Fruit fly (Drosophila melanogaster): Measurements from ENCODE around the gene CG3402.

CG3402 gene

dm6 chr3L:675856-676255 lies 23.2 kb upstream of the CG3402 start (continued):
- TF ChIP-seq CG14965 (GFP tag; optimal IDR thresholded peaks at IDR 0.05; ENCODE audit: borderline replicate concordance) (no peak), cg (GFP tag; optimal IDR thresholded peaks at IDR 0.05) (no peak), CG10431 (GFP tag; optimal IDR thresholded peaks at IDR 0.05) (no peak), eve (GFP tag; optimal IDR thresholded peaks at IDR 0.05) (no peak), lov (optimal IDR thresholded peaks at IDR 0.05) (no peak), lov (GFP tag; IDR thresholded peaks at IDR 0.05) (0 out of 3 replicates have a peak, but pooled peaks have one; percentile 25), kni (GFP tag; optimal IDR thresholded peaks at IDR 0.05) (no peak), D (optimal IDR thresholded peaks at IDR 0.05) (no peak), D (GFP tag; optimal IDR thresholded peaks at IDR 0.05) (no peak)

- TF ChIP-seq twi (tag; optimal IDR thresholded peaks at IDR 0.05), result no peak
- TF ChIP-seq CG11504 (tag; optimal IDR thresholded peaks at IDR 0.05), result peak; percentile 0
- TF ChIP-seq tna (GFP tag; IDR thresholded peaks at IDR 0.05; ENCODE audit: partially characterized antibody), result no peak
- TF ChIP-seq CG1024 (GFP tag; IDR thresholded peaks at IDR 0.05), result no peak
- 0 out of 3 replicates have a peak, but pooled peaks have one; percentile 24 for TF ChIP-seq HLH4C (GFP tag; IDR thresholded peaks at IDR 0.05; ENCODE audit: partially characterized antibody)
- TF ChIP-seq zen2 (GFP tag; IDR thresholded peaks at IDR 0.05; ENCODE audit: partially characterized antibody), result no peak
- no peak for TF ChIP-seq CG9609 (GFP tag; optimal IDR thresholded peaks at IDR 0.05)
- no peak for TF ChIP-seq CG3065 (GFP tag; optimal IDR thresholded peaks at IDR 0.05)
- no peak for TF ChIP-seq HHEX (GFP tag; optimal IDR thresholded peaks at IDR 0.05)
- no peak for TF ChIP-seq trh (GFP tag; optimal IDR thresholded peaks at IDR 0.05)
- TF ChIP-seq dpn (GFP tag; optimal IDR thresholded peaks at IDR 0.05), result no peak
- TF ChIP-seq CG10654 (GFP tag; optimal IDR thresholded peaks at IDR 0.05), result no peak
- TF ChIP-seq lov (optimal IDR thresholded peaks at IDR 0.05), result no peak
- TF ChIP-seq lov (GFP tag; IDR thresholded peaks at IDR 0.05), result no peak
- no peak for TF ChIP-seq Drgx (GFP tag; IDR thresholded peaks at IDR 0.05)
- 0 out of 4 replicates have a peak, but pooled peaks have one; percentile 66 for TF ChIP-seq chinmo (GFP tag; IDR thresholded peaks at IDR 0.05; ENCODE audit: partially characterized antibody)
- no peak for TF ChIP-seq Adf1 (GFP tag; IDR thresholded peaks at IDR 0.05)
- TF ChIP-seq ewg (GFP tag; optimal IDR thresholded peaks at IDR 0.05), result peak; percentile 4
- no peak for TF ChIP-seq CG13775 (GFP tag; optimal IDR thresholded peaks at IDR 0.05)
- 0 out of 3 replicates have a peak, but pooled peaks have one; percentile 11 for TF ChIP-seq Opbp (GFP tag; IDR thresholded peaks at IDR 0.05; ENCODE audit: partially characterized antibody)
- TF ChIP-seq zf30C (GFP tag; optimal IDR thresholded peaks at IDR 0.05), result no peak
- TF ChIP-seq CoRest (tag; optimal IDR thresholded peaks at IDR 0.05), result no peak
- no peak for TF ChIP-seq MTF-1 (GFP tag; optimal IDR thresholded peaks at IDR 0.05; ENCODE audit: borderline replicate concordance)
- no peak for TF ChIP-seq Hsf (GFP tag; optimal IDR thresholded peaks at IDR 0.05)
- TF ChIP-seq fd64A (GFP tag; optimal IDR thresholded peaks at IDR 0.05), result no peak
- TF ChIP-seq tin (GFP tag; optimal IDR thresholded peaks at IDR 0.05), result no peak
- TF ChIP-seq CG10431 (GFP tag; optimal IDR thresholded peaks at IDR 0.05), result no peak
- no peak for TF ChIP-seq mirr (GFP tag; optimal IDR thresholded peaks at IDR 0.05)
- TF ChIP-seq Mad (GFP tag; optimal IDR thresholded peaks at IDR 0.05), result no peak
- no peak for TF ChIP-seq CG4617 (GFP tag; optimal IDR thresholded peaks at IDR 0.05; ENCODE audit: borderline replicate concordance)
- peak; percentile 12 for TF ChIP-seq oc (tag; optimal IDR thresholded peaks at IDR 0.05)
- TF ChIP-seq CG9932 (GFP tag; IDR thresholded peaks at IDR 0.05), result no peak
- TF ChIP-seq sna (GFP tag; IDR thresholded peaks at IDR 0.05; ENCODE audit: partially characterized antibody), result peak; percentile 23; the same call in 1 of the 2 replicates
- no peak for TF ChIP-seq CG17568 (GFP tag; optimal IDR thresholded peaks at IDR 0.05)
- TF ChIP-seq Doc2 (GFP tag; IDR thresholded peaks at IDR 0.05), result no peak
- TF ChIP-seq Ada2b (GFP tag; IDR thresholded peaks at IDR 0.05), result no peak
- TF ChIP-seq cas (GFP tag; IDR thresholded peaks at IDR 0.05), result no peak
- TF ChIP-seq HmgZ (tag; optimal IDR thresholded peaks at IDR 0.05), result no peak
- TF ChIP-seq tgo (GFP tag; IDR thresholded peaks at IDR 0.05), result no peak
- TF ChIP-seq CG2678 (tag; optimal IDR thresholded peaks at IDR 0.05), result no peak
- no peak for TF ChIP-seq Hr51 (GFP tag; optimal IDR thresholded peaks at IDR 0.05)
- TF ChIP-seq Hr3 (GFP tag; optimal IDR thresholded peaks at IDR 0.05), result no peak
- TF ChIP-seq CG8478 (optimal IDR thresholded peaks at IDR 0.05), result no peak
These were observed 20.6 kb upstream of the CG3402 start for dm6 chr3L:673324-673723.

All from whole organism, embryonic.